Fruit fly (Drosophila melanogaster) whole organism, embryonic: Measurements from ENCODE around the gene Sulf1.
A peak's percentile ranks its signal among the peaks of the same experiment; 100 is the strongest.

Source experiments
- Adf1 ChIP-seq: fragments of 200-800 bp; sonication (Bioruptor generic); IDR thresholded peaks from 2 replicates; pipeline ENCODE4 v1.3.6; 2022; ENCODE audit warnings: missing biosample characterization, missing genetic modification characterization
- Atf-2 ChIP-seq: fragments of 200-800 bp; sonication (Bioruptor generic); optimal IDR thresholded peaks from 2 replicates; lab custom pipeline; 2016; ENCODE audit warnings: missing biosample characterization, missing genetic modification characterization
- CG10209 ChIP-seq: fragments of 200-800 bp; sonication (Bioruptor generic); optimal IDR thresholded peaks from 3 replicates; lab custom pipeline; 2017; ENCODE audit warnings: missing biosample characterization, mild to moderate bottlenecking, missing genetic modification characterization, missing genetic modification reagents
- CG1024 ChIP-seq: fragments of 200-800 bp; sonication (Bioruptor generic); IDR thresholded peaks from 2 replicates; pipeline ENCODE4 v1.3.6; 2022; ENCODE audit warnings: missing biosample characterization, missing genetic modification characterization
- CG11247 ChIP-seq: fragments of 200-800 bp; sonication (Bioruptor generic); IDR thresholded peaks from 2 replicates; pipeline ENCODE4 v1.3.6; 2022; ENCODE audit warnings: missing biosample characterization, missing genetic modification characterization
- CG12236 ChIP-seq: fragments of 200-800 bp; sonication (Bioruptor generic); optimal IDR thresholded peaks from 2 replicates; lab custom pipeline; 2016; ENCODE audit warnings: missing biosample characterization, missing genetic modification characterization
- CG12659 ChIP-seq: fragments of 200-800 bp; sonication (Bioruptor generic); optimal IDR thresholded peaks from 3 replicates; lab custom pipeline; 2017; ENCODE audit warnings: mild to moderate bottlenecking, missing biosample characterization, missing genetic modification reagents, missing genetic modification characterization
- CG13287 ChIP-seq: fragments of 200-800 bp; sonication (Bioruptor generic); IDR thresholded peaks from 2 replicates; pipeline ENCODE4 v1.3.6; 2022; ENCODE audit warnings: missing biosample characterization, missing genetic modification characterization; ENCODE audit not compliant: partially characterized antibody
- CG14667 ChIP-seq: fragments of 200-800 bp; sonication (Bioruptor generic); IDR thresholded peaks from 2 replicates; pipeline ENCODE4 v1.3.6; 2022; ENCODE audit warnings: missing biosample characterization, missing genetic modification characterization
- CG15011 ChIP-seq: fragments of 200-800 bp; sonication (Bioruptor generic); optimal IDR thresholded peaks from 3 replicates; lab custom pipeline; 2018; ENCODE audit warnings: missing biosample characterization, mild to moderate bottlenecking, missing genetic modification characterization
- CG15479 ChIP-seq: fragments of 200-800 bp; sonication (Bioruptor generic); optimal IDR thresholded peaks from 3 replicates; lab custom pipeline; 2019; ENCODE audit warnings: missing biosample characterization, mild to moderate bottlenecking, missing genetic modification characterization, moderate library complexity
- CG17385 ChIP-seq: fragments of 200-800 bp; sonication (Bioruptor generic); optimal IDR thresholded peaks from 3 replicates; lab custom pipeline; 2018; ENCODE audit warnings: missing biosample characterization, mild to moderate bottlenecking, missing genetic modification characterization
- CG18011 ChIP-seq: fragments of 200-800 bp; sonication (Bioruptor generic); optimal IDR thresholded peaks from 2 replicates; lab custom pipeline; 2017; ENCODE audit warnings: missing biosample characterization, missing genetic modification characterization, mild to moderate bottlenecking, moderate library complexity, missing genotype
- CG18476 ChIP-seq: fragments of 200-800 bp; sonication (Bioruptor generic); optimal IDR thresholded peaks from 2 replicates; lab custom pipeline; 2016; ENCODE audit warnings: missing biosample characterization, mild to moderate bottlenecking, missing genetic modification characterization
- CG30020 ChIP-seq: fragments of 200-800 bp; optimal IDR thresholded peaks from 2 replicates; lab custom pipeline; 2019; ENCODE audit warnings: missing biosample characterization, mild to moderate bottlenecking, missing genetic modification characterization, moderate library complexity
- CG30403 ChIP-seq: fragments of 200-800 bp; sonication (Bioruptor generic); optimal IDR thresholded peaks from 3 replicates; lab custom pipeline; 2016; ENCODE audit warnings: missing biosample characterization, missing genetic modification characterization
- CG4328 ChIP-seq: fragments of 200-800 bp; sonication (Bioruptor generic); optimal IDR thresholded peaks from 3 replicates; lab custom pipeline; 2017; ENCODE audit warnings: missing biosample characterization, missing genetic modification reagents, missing genetic modification characterization
- CG7271 ChIP-seq: fragments of 200-800 bp; sonication (Bioruptor generic); optimal IDR thresholded peaks from 2 replicates; lab custom pipeline; 2018; ENCODE audit warnings: missing biosample characterization, mild to moderate bottlenecking, missing genetic modification characterization, moderate library complexity
- CG7963 ChIP-seq: fragments of 200-800 bp; sonication (Bioruptor generic); IDR thresholded peaks from 3 replicates; pipeline ENCODE4 v1.3.6; 2022; ENCODE audit warnings: missing biosample characterization, missing genetic modification characterization; ENCODE audit not compliant: partially characterized antibody
- CG8089 ChIP-seq: fragments of 200-800 bp; sonication (Bioruptor generic); optimal IDR thresholded peaks from 3 replicates; lab custom pipeline; 2016; ENCODE audit warnings: missing biosample characterization, missing genetic modification characterization
- CG8765 ChIP-seq: fragments of 200-800 bp; sonication (Bioruptor generic); IDR thresholded peaks from 2 replicates; pipeline ENCODE4 v1.3.6; 2022; ENCODE audit warnings: missing biosample characterization, missing genetic modification characterization
- CG9609 ChIP-seq: fragments of 200-800 bp; sonication (Bioruptor generic); optimal IDR thresholded peaks from 3 replicates; lab custom pipeline; 2016; ENCODE audit warnings: missing biosample characterization, missing genetic modification characterization
- CG9727 ChIP-seq: fragments of 200-800 bp; sonication (Bioruptor generic); optimal IDR thresholded peaks from 3 replicates; lab custom pipeline; 2017; ENCODE audit warnings: missing biosample characterization, mild to moderate bottlenecking, missing genetic modification characterization
- Camta ChIP-seq: fragments of 200-800 bp; sonication (Bioruptor generic); optimal IDR thresholded peaks from 2 replicates; lab custom pipeline; 2016; ENCODE audit warnings: missing biosample characterization, missing genetic modification characterization
- CoRest ChIP-seq: fragments of 200-800 bp; sonication (Bioruptor generic); optimal IDR thresholded peaks from 3 replicates; lab custom pipeline; 2018; ENCODE audit warnings: missing biosample characterization, mild to moderate bottlenecking, missing genetic modification characterization, moderate library complexity
- CrebB ChIP-seq: fragments of 200-800 bp; sonication (Bioruptor generic); optimal IDR thresholded peaks from 3 replicates; lab custom pipeline; 2018; ENCODE audit warnings: missing biosample characterization, mild to moderate bottlenecking, missing genetic modification characterization
- Dbx ChIP-seq: fragments of 200-800 bp; sonication (Bioruptor generic); IDR thresholded peaks from 3 replicates; pipeline ENCODE4 v1.3.6; 2022; ENCODE audit warnings: missing biosample characterization, missing genetic modification characterization
- ERR ChIP-seq: fragments of 200-800 bp; sonication (Bioruptor generic); optimal IDR thresholded peaks from 2 replicates; lab custom pipeline; 2016; ENCODE audit warnings: missing biosample characterization, missing genetic modification characterization
- Ets97D ChIP-seq: fragments of 200-800 bp; sonication (Bioruptor generic); optimal IDR thresholded peaks from 3 replicates; lab custom pipeline; 2016; ENCODE audit warnings: missing biosample characterization, missing genetic modification characterization
- HmgD ChIP-seq: fragments of 200-800 bp; sonication (Bioruptor generic); optimal IDR thresholded peaks from 3 replicates; lab custom pipeline; 2016; ENCODE audit warnings: missing biosample characterization, missing genetic modification characterization
- NK7.1 ChIP-seq: fragments of 200-800 bp; sonication (Bioruptor generic); optimal IDR thresholded peaks from 3 replicates; lab custom pipeline; 2016; ENCODE audit warnings: missing biosample characterization, missing genetic modification characterization
- Neu2 ChIP-seq: fragments of 200-800 bp; sonication (Bioruptor generic); optimal IDR thresholded peaks from 3 replicates; lab custom pipeline; 2016; ENCODE audit warnings: missing biosample characterization, missing genetic modification characterization, borderline replicate concordance
- Nf-YB ChIP-seq: fragments of 200-800 bp; sonication (Bioruptor generic); optimal IDR thresholded peaks from 3 replicates; lab custom pipeline; 2019; ENCODE audit warnings: missing biosample characterization, mild to moderate bottlenecking, missing genetic modification characterization, moderate library complexity
- Stat92E ChIP-seq, 3 experiments: fragments of >200 bp in 2 of 3; fragments of 200-800 bp in 1 of 3; sonication (Bioruptor generic) in 1 of 3; optimal IDR thresholded peaks; 2 replicates each; lab custom pipeline; 2017 to 2019; ENCODE audit warnings: missing biosample characterization in 3 of 3, missing genetic modification characterization in 3 of 3, mild to moderate bottlenecking in 1 of 3, moderate library complexity in 1 of 3
- az2 ChIP-seq: fragments of 200-800 bp; sonication (Bioruptor generic); optimal IDR thresholded peaks from 3 replicates; lab custom pipeline; 2016; ENCODE audit warnings: missing biosample characterization, missing genetic modification characterization
- bsh ChIP-seq, 2 experiments: fragments of 200-800 bp; sonication (Bioruptor generic); optimal IDR thresholded peaks; 2 replicates each; lab custom pipeline; 2017 to 2018; ENCODE audit warnings: mild to moderate bottlenecking in 2 of 2, missing biosample characterization in 2 of 2, missing genetic modification characterization in 2 of 2, moderate library complexity in 1 of 2
- cg ChIP-seq: fragments of 200-800 bp; sonication (Bioruptor generic); optimal IDR thresholded peaks from 3 replicates; lab custom pipeline; 2019; ENCODE audit warnings: missing biosample characterization, mild to moderate bottlenecking, missing genetic modification characterization, moderate library complexity
- exex ChIP-seq: fragments of 200-800 bp; sonication (Bioruptor generic); optimal IDR thresholded peaks from 4 replicates; lab custom pipeline; 2018; ENCODE audit warnings: missing biosample characterization, mild to moderate bottlenecking, missing genetic modification characterization, moderate library complexity
- eyg ChIP-seq: fragments of 200-800 bp; sonication (Bioruptor generic); optimal IDR thresholded peaks from 3 replicates; lab custom pipeline; 2016; ENCODE audit warnings: missing biosample characterization, missing genetic modification characterization
- gce ChIP-seq: fragments of 200-800 bp; sonication (Bioruptor generic); IDR thresholded peaks from 3 replicates; pipeline ENCODE4 v1.3.6; 2022; ENCODE audit warnings: missing biosample characterization, missing genetic modification characterization
- lmd ChIP-seq: fragments of 200-800 bp; sonication (Bioruptor generic); IDR thresholded peaks from 2 replicates; pipeline ENCODE4 v1.3.6; 2022; ENCODE audit warnings: missing biosample characterization, missing genetic modification characterization
- pfk ChIP-seq: fragments of 200-800 bp; sonication (Bioruptor generic); optimal IDR thresholded peaks from 2 replicates; lab custom pipeline; 2018; ENCODE audit warnings: missing biosample characterization, mild to moderate bottlenecking, missing genetic modification characterization, moderate library complexity
- pho ChIP-seq: fragments of 200-800 bp; sonication (Bioruptor generic); optimal IDR thresholded peaks from 2 replicates; lab custom pipeline; 2016; ENCODE audit warnings: missing biosample characterization, missing genetic modification characterization
- phol ChIP-seq: fragments of 200-800 bp; sonication (Bioruptor generic); optimal IDR thresholded peaks from 3 replicates; lab custom pipeline; 2018; ENCODE audit warnings: missing biosample characterization, mild to moderate bottlenecking, missing genetic modification characterization, moderate library complexity
- pnt ChIP-seq: fragments of 200-800 bp; sonication (Bioruptor generic); optimal IDR thresholded peaks from 3 replicates; lab custom pipeline; 2016; ENCODE audit warnings: missing biosample characterization, missing genetic modification characterization
- prd ChIP-seq, 3 experiments: fragments of >200 bp in 2 of 3; fragments of 200-800 bp in 1 of 3; sonication (Bioruptor generic) in 1 of 3; optimal IDR thresholded peaks in 2 of 3; IDR thresholded peaks in 1 of 3; 2 replicates in 2 of 3; 3 replicates in 1 of 3; pipeline versions ENCODE4 v1.3.6 to Lab custom; 2017 to 2022; ENCODE audit warnings: missing biosample characterization in 1 of 3, missing genetic modification characterization in 1 of 3
- sens-2 ChIP-seq: fragments of 200-800 bp; sonication (Bioruptor generic); IDR thresholded peaks from 2 replicates; pipeline ENCODE4 v1.3.6; 2022; ENCODE audit warnings: missing biosample characterization, missing genetic modification characterization
- tap ChIP-seq: fragments of 200-800 bp; optimal IDR thresholded peaks from 3 replicates; lab custom pipeline; 2019; ENCODE audit warnings: missing biosample characterization, mild to moderate bottlenecking, missing genetic modification characterization, moderate library complexity
- vfl ChIP-seq: fragments of 200-800 bp; sonication (Bioruptor generic); optimal IDR thresholded peaks from 2 replicates; lab custom pipeline; 2016; ENCODE audit warnings: missing biosample characterization, missing genetic modification characterization
- vvl ChIP-seq: fragments of 200-800 bp; sonication (Bioruptor generic); IDR thresholded peaks from 2 replicates; pipeline ENCODE4 v1.3.6; 2022; ENCODE audit warnings: missing biosample characterization, missing genetic modification characterization

Gene Sulf1

dm6 chr3R:16338342-16338741, 1.0 kb downstream of the Sulf1 start (continued):
- TF ChIP-seq CG13287 (GFP tag; lab: Robert Waterston, UW) = peak; percentile 73
- TF ChIP-seq HmgD (GFP tag; lab: Kevin White, UChicago) = no peak
- no peak for TF ChIP-seq CG8089 (GFP tag; lab: Kevin White, UChicago)
- TF ChIP-seq CG14667 (GFP tag; lab: Robert Waterston, UW) = no peak
- no peak for TF ChIP-seq Neu2 (GFP tag; lab: Kevin White, UChicago)
- TF ChIP-seq lmd = no peak
- TF ChIP-seq CrebB (tag; lab: Kevin White, UChicago) = peak; percentile 57
- TF ChIP-seq CG10209 = no peak
- no peak for TF ChIP-seq CG12236
- TF ChIP-seq prd (optimal IDR thresholded peaks at IDR 0.05; lab: Kevin White, UChicago) = no peak
- no peak for TF ChIP-seq prd (GFP tag; IDR thresholded peaks at IDR 0.05; lab: Robert Waterston, UW)
- TF ChIP-seq CG4328 (GFP tag; lab: Kevin White, UChicago) = no peak
- TF ChIP-seq Dbx (GFP tag; lab: Robert Waterston, UW) = no peak
- no peak for TF ChIP-seq CG18476 (GFP tag; lab: Kevin White, UChicago)
- no peak; the same call in 1 of the 2 replicates for TF ChIP-seq Adf1 (GFP tag; lab: Robert Waterston, UW)
- no peak for TF ChIP-seq pfk
- TF ChIP-seq ERR = no peak
- TF ChIP-seq NK7.1 = no peak
- no peak for TF ChIP-seq CG9609 (GFP tag; lab: Kevin White, UChicago)
- no peak for TF ChIP-seq exex (tag; lab: Kevin White, UChicago)
- TF ChIP-seq CG18011 (GFP tag; lab: Kevin White, UChicago) = no peak
- no peak for TF ChIP-seq CG1024 (GFP tag; lab: Robert Waterston, UW)
- TF ChIP-seq pnt (GFP tag; lab: Kevin White, UChicago) = no peak
- TF ChIP-seq CG7271 (tag; lab: Kevin White, UChicago) = peak; percentile 24
- no peak; the same call in 2 of the 3 replicates for TF ChIP-seq CG7963 (GFP tag; lab: Robert Waterston, UW)
- TF ChIP-seq CG12659 (GFP tag; lab: Kevin White, UChicago) = peak; percentile 47
- TF ChIP-seq gce (GFP tag; lab: Robert Waterston, UW) = no peak
- peak; percentile 16 for TF ChIP-seq phol (tag; lab: Kevin White, UChicago)
- peak in 1 of 3 experiments; percentile 89 for TF ChIP-seq Stat92E (GFP tag; optimal IDR thresholded peaks at IDR 0.05; lab: Kevin White, UChicago)
- TF ChIP-seq CG15011 = no peak
- TF ChIP-seq CG30403 = no peak
- no peak for TF ChIP-seq cg (GFP tag; lab: Kevin White, UChicago)
- no peak for TF ChIP-seq bsh (GFP tag; optimal IDR thresholded peaks at IDR 0.05; lab: Kevin White, UChicago)
- TF ChIP-seq CG8765 (GFP tag; lab: Robert Waterston, UW) = no peak
- no peak for TF ChIP-seq CG15479 (GFP tag; lab: Kevin White, UChicago)
- no peak for TF ChIP-seq CG17385 (GFP tag; lab: Kevin White, UChicago)
- peak; percentile 10 for TF ChIP-seq CG30020 (tag; lab: Kevin White, UChicago)
- TF ChIP-seq CoRest (tag; lab: Kevin White, UChicago) = peak; percentile 9
- TF ChIP-seq CG9727 (GFP tag; lab: Kevin White, UChicago) = no peak
- TF ChIP-seq tap (tag; lab: Kevin White, UChicago) = peak; percentile 9
- no peak for TF ChIP-seq Camta
- TF ChIP-seq CG11247 (GFP tag; lab: Robert Waterston, UW) = no peak
- no peak for TF ChIP-seq az2 (GFP tag; lab: Kevin White, UChicago)
- TF ChIP-seq vvl (GFP tag; lab: Robert Waterston, UW) = no peak; the same call in 1 of the 2 replicates
- no peak for TF ChIP-seq Nf-YB (GFP tag; lab: Kevin White, UChicago)
- no peak for TF ChIP-seq sens-2 (GFP tag; lab: Robert Waterston, UW)
- TF ChIP-seq Atf-2 = no peak
- no peak for TF ChIP-seq pho (GFP tag; lab: Kevin White, UChicago)
- no peak for TF ChIP-seq vfl (GFP tag; lab: Kevin White, UChicago)
- TF ChIP-seq Ets97D = peak; percentile 39
- TF ChIP-seq eyg (GFP tag; lab: Kevin White, UChicago) = no peak
